Worm (Caenorhabditis elegans) whole organism, L3 larva: ENCODE data around the gene F42F12.14.

ENCODE experiments used
- R02D3.7 ChIP-seq: fragments of 150-350 bp; optimal IDR thresholded peaks from 2 replicates; lab custom pipeline; 2014; ENCODE audit warnings: missing biosample characterization, missing genetic modification characterization
- ZK546.5 ChIP-seq: sonication (generic microtip); optimal IDR thresholded peaks from 2 replicates; lab custom pipeline; 2017; ENCODE audit warnings: missing biosample characterization, missing genetic modification characterization
- aly-2 ChIP-seq: fragments of 150-350 bp; optimal IDR thresholded peaks from 2 replicates; lab custom pipeline; 2014; ENCODE audit warnings: missing biosample characterization, missing genetic modification characterization
- ama-1 ChIP-seq: fragments of 150-350 bp; optimal IDR thresholded peaks from 2 replicates; lab custom pipeline; 2018
- ceh-16 ChIP-seq: sonication (generic microtip); optimal IDR thresholded peaks from 2 replicates; lab custom pipeline; 2017; ENCODE audit warnings: missing biosample characterization, missing genetic modification characterization
- ceh-82 ChIP-seq: fragments of 150-350 bp; optimal IDR thresholded peaks from 2 replicates; lab custom pipeline; 2014; ENCODE audit warnings: missing biosample characterization, missing genetic modification characterization
- ceh-9 ChIP-seq: sonication (generic microtip); optimal IDR thresholded peaks from 2 replicates; lab custom pipeline; 2018; ENCODE audit warnings: missing biosample characterization, missing genetic modification characterization
- daf-12 ChIP-seq: fragments of 150-350 bp; optimal IDR thresholded peaks from 2 replicates; lab custom pipeline; 2014; ENCODE audit warnings: missing biosample characterization, missing genetic modification reagents, missing genetic modification characterization
- egl-27 ChIP-seq: sonication (generic microtip); optimal IDR thresholded peaks from 4 replicates; lab custom pipeline; 2017; ENCODE audit warnings: missing biosample characterization, missing genetic modification reagents, missing genetic modification characterization
- elt-1 ChIP-seq: fragments of 150-350 bp; optimal IDR thresholded peaks from 2 replicates; lab custom pipeline; 2014; ENCODE audit warnings: missing biosample characterization, missing genetic modification characterization
- elt-2 ChIP-seq: sonication (generic microtip); optimal IDR thresholded peaks from 2 replicates; lab custom pipeline; 2016; ENCODE audit warnings: missing genetic modification reagents, mild to moderate bottlenecking, missing genetic modification characterization, missing compliant biosample characterization
- elt-3 ChIP-seq, 3 experiments: fragments of 150-350 bp in 1 of 3; sonication (generic microtip) in 2 of 3; optimal IDR thresholded peaks; 2 replicates in 2 of 3; 4 replicates in 1 of 3; lab custom pipeline; 2014 to 2017; ENCODE audit warnings: missing biosample characterization in 3 of 3, missing genetic modification characterization in 3 of 3
- eor-1 ChIP-seq, 2 experiments: fragments of 150-350 bp; optimal IDR thresholded peaks; 2 replicates each; lab custom pipeline; 2014 to 2018; ENCODE audit warnings: missing biosample characterization in 2 of 2, missing genetic modification characterization in 2 of 2
- fkh-10 ChIP-seq: sonication (generic microtip); optimal IDR thresholded peaks from 2 replicates; lab custom pipeline; 2017; ENCODE audit warnings: missing biosample characterization, missing genetic modification reagents, missing genetic modification characterization
- fkh-2 ChIP-seq: fragments of 150-350 bp; optimal IDR thresholded peaks from 2 replicates; lab custom pipeline; 2014; ENCODE audit warnings: missing biosample characterization, missing genetic modification reagents, missing genetic modification characterization
- fos-1 ChIP-seq: fragments of 150-350 bp; optimal IDR thresholded peaks from 2 replicates; lab custom pipeline; 2014; ENCODE audit warnings: missing biosample characterization, missing genetic modification characterization
- hmg-11 ChIP-seq: sonication (generic microtip); optimal IDR thresholded peaks from 2 replicates; lab custom pipeline; 2016; ENCODE audit warnings: missing genetic modification characterization, missing compliant biosample characterization
- jun-1 ChIP-seq: fragments of 150-350 bp; optimal IDR thresholded peaks from 2 replicates; lab custom pipeline; 2014; ENCODE audit warnings: missing biosample characterization, missing genetic modification reagents, missing genetic modification characterization
- lin-15B ChIP-seq: fragments of 150-350 bp; optimal IDR thresholded peaks from 2 replicates; lab custom pipeline; 2014; ENCODE audit warnings: missing biosample characterization, missing genetic modification characterization
- lin-39 ChIP-seq: fragments of 150-350 bp; optimal IDR thresholded peaks from 2 replicates; lab custom pipeline; 2018; ENCODE audit warnings: missing biosample characterization, missing genetic modification reagents, missing genetic modification characterization
- lsy-12 ChIP-seq: sonication (generic microtip); optimal IDR thresholded peaks from 2 replicates; lab custom pipeline; 2016; ENCODE audit warnings: mild to moderate bottlenecking, missing genetic modification characterization, missing compliant biosample characterization
- mdl-1 ChIP-seq: fragments of 150-350 bp; optimal IDR thresholded peaks from 2 replicates; lab custom pipeline; 2014; ENCODE audit warnings: missing biosample characterization, missing genetic modification characterization
- mml-1 ChIP-seq: fragments of 150-350 bp; sonication (generic microtip); optimal IDR thresholded peaks from 3 replicates; lab custom pipeline; 2014; ENCODE audit warnings: missing biosample characterization, missing genetic modification characterization
- nfya-1 ChIP-seq: sonication (generic microtip); optimal IDR thresholded peaks from 2 replicates; lab custom pipeline; 2017; ENCODE audit warnings: missing genetic modification characterization, mild to moderate bottlenecking, missing compliant biosample characterization, antibody characterized with exemption, moderate library complexity; ENCODE audit not compliant: insufficient read depth
- nhr-11 ChIP-seq: fragments of 150-350 bp; optimal IDR thresholded peaks from 2 replicates; lab custom pipeline; 2014; ENCODE audit warnings: missing biosample characterization, missing genetic modification characterization
- nhr-23 ChIP-seq: fragments of 150-350 bp; optimal IDR thresholded peaks from 2 replicates; lab custom pipeline; 2014; ENCODE audit warnings: missing biosample characterization, missing genetic modification reagents, missing genetic modification characterization
- nhr-237 ChIP-seq: fragments of 150-350 bp; optimal IDR thresholded peaks from 2 replicates; lab custom pipeline; 2014; ENCODE audit warnings: missing biosample characterization, missing genetic modification characterization
- nhr-25 ChIP-seq: sonication (generic microtip); optimal IDR thresholded peaks from 2 replicates; lab custom pipeline; 2017; ENCODE audit warnings: missing biosample characterization, missing genetic modification characterization
- nhr-28 ChIP-seq: fragments of 150-350 bp; optimal IDR thresholded peaks from 2 replicates; lab custom pipeline; 2014; ENCODE audit warnings: missing biosample characterization, missing genetic modification characterization
- nhr-43 ChIP-seq: sonication (generic microtip); optimal IDR thresholded peaks from 2 replicates; lab custom pipeline; 2016; ENCODE audit warnings: mild to moderate bottlenecking, missing genetic modification characterization, missing compliant biosample characterization; ENCODE audit not compliant: poor library complexity, severe bottlenecking
- nhr-67 ChIP-seq: fragments of 150-350 bp; optimal IDR thresholded peaks from 2 replicates; lab custom pipeline; 2014; ENCODE audit warnings: missing biosample characterization, missing genetic modification characterization
- nhr-77 ChIP-seq: fragments of 150-350 bp; optimal IDR thresholded peaks from 2 replicates; lab custom pipeline; 2014; ENCODE audit warnings: missing biosample characterization, missing genetic modification characterization
- pha-4 ChIP-seq: fragments of 150-350 bp; optimal IDR thresholded peaks from 2 replicates; lab custom pipeline; 2014; ENCODE audit warnings: missing biosample characterization, missing genetic modification reagents, missing genetic modification characterization
- pqm-1 ChIP-seq: fragments of 150-350 bp; optimal IDR thresholded peaks from 2 replicates; lab custom pipeline; 2017; ENCODE audit warnings: missing biosample characterization, missing genetic modification characterization, inconsistent platforms
- sea-2 ChIP-seq: fragments of 150-350 bp; sonication (generic microtip); optimal IDR thresholded peaks from 4 replicates; lab custom pipeline; 2014; ENCODE audit warnings: missing biosample characterization, missing genetic modification reagents, missing genetic modification characterization
- skn-1 ChIP-seq: fragments of 150-350 bp; optimal IDR thresholded peaks from 2 replicates; lab custom pipeline; 2014; ENCODE audit warnings: missing biosample characterization, missing genetic modification characterization
- snpc-4 ChIP-seq: fragments of 150-350 bp; optimal IDR thresholded peaks from 2 replicates; lab custom pipeline; 2014; ENCODE audit warnings: missing biosample characterization, missing genetic modification characterization
- tbx-2 ChIP-seq: sonication (generic microtip); optimal IDR thresholded peaks from 2 replicates; lab custom pipeline; 2016; ENCODE audit warnings: mild to moderate bottlenecking, missing genetic modification characterization, missing compliant biosample characterization
- unc-39 ChIP-seq: sonication (generic microtip); optimal IDR thresholded peaks from 4 replicates; lab custom pipeline; 2017; ENCODE audit warnings: missing biosample characterization, missing genetic modification characterization
- unc-62 ChIP-seq: fragments of 150-350 bp; sonication (generic microtip); optimal IDR thresholded peaks from 4 replicates; lab custom pipeline; 2014; ENCODE audit warnings: missing biosample characterization, missing genetic modification reagents, missing genetic modification characterization
- zag-1 ChIP-seq: fragments of 150-350 bp; optimal IDR thresholded peaks from 2 replicates; lab custom pipeline; 2014; ENCODE audit warnings: missing biosample characterization, missing genetic modification characterization
- ztf-11 ChIP-seq: fragments of 150-350 bp; optimal IDR thresholded peaks from 2 replicates; lab custom pipeline; 2014; ENCODE audit warnings: missing biosample characterization, missing genetic modification characterization
- ztf-4 ChIP-seq: fragments of 150-350 bp; optimal IDR thresholded peaks from 2 replicates; lab custom pipeline; 2014; ENCODE audit warnings: missing biosample characterization, missing genetic modification characterization

F42F12.14 gene

DNA sequence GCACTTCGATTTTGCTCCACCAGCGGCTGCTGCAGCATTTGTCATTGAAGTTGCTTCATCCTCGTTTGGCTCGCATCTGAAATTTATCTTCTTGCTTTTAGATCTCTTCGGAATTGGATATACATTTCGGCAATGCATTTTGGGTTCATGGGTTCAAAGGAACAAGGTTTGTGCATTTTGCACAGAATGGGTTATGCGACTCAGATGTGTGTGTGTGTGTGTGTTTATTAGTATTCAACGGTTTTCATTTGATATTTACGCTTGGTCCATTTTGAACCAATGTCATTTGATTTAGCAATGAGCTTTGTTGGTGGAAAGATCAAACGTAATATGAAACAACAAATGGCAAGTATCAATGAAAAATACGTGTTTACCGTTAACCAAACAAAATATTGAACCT lies 27.4 kb downstream of the F42F12.14 start:
- TF ChIP-seq ceh-82 (tag; lab: Kevin White, UChicago) (no peak), eor-1 (tag; optimal IDR thresholded peaks at IDR 0.05; lab: Kevin White, UChicago) (no peak), nhr-11 (no peak), skn-1 (tag; lab: Kevin White, UChicago) (no peak), pqm-1 (tag; lab: Kevin White, UChicago) (no peak), fkh-10 (no peak), nfya-1 (tag; lab: Kevin White, UChicago) (no peak), nhr-28 (tag; lab: Kevin White, UChicago) (no peak), fkh-2 (tag; lab: Kevin White, UChicago) (no peak), zag-1 (tag; lab: Kevin White, UChicago) (no peak), aly-2 (tag; lab: Kevin White, UChicago) (no peak), elt-1 (tag; lab: Kevin White, UChicago) (no peak), tbx-2 (tag; lab: Kevin White, UChicago) (no peak), snpc-4 (tag; lab: Kevin White, UChicago) (no peak), sea-2 (GFP tag; lab: Kevin White, UChicago) (no peak), lsy-12 (tag; lab: Kevin White, UChicago) (no peak)
- TF ChIP-seq, all 47 proteins: peak for 0

DNA sequence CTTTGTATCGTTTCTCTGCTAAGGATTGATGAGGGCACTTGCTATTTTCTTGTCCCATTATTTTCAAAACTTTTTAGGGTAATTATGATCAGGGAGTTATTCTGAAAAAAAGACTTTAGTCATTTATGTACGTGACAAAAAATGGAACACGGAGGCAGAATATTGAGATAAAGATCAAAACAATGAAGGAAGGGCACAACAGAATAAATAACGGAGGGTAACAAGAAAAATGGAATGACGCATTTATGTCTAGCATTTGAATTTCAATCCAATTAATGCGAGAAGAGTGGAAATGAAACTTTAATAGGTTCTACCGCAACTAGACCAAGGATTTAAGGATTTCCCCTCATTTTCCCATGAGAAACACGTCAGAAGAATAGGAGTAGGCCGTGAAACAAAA lies 29.9 kb downstream of the F42F12.14 start, which contains the start of gene glb-13:
Gene glb-13 (minus strand): TSS at position 101 of the 400 bp plus-strand sequence.
- no peak for TF ChIP-seq daf-12
- TF ChIP-seq aly-2 (tag; lab: Kevin White, UChicago) = no peak
- TF ChIP-seq fos-1 (tag; lab: Kevin White, UChicago) = no peak
- TF ChIP-seq, all 47 proteins: peak for 0

DNA sequence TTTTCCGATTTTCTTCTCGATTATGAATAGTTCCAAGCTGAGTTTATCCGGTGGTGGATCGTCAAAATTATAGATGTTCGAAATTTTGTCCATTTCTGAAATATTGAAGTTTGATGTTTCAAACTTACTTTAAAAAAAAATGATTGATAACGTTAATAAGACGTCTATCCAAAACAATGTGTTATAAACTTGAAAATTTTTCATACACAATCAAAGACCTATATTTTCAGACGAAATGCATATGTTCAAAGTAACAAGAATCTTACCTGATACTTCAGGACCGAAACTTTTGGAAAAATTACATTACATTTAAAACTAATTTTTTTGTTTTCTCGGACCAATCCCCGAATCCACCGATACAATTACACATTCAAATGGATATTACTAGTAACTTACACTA lies 43.0 kb downstream of the F42F12.14 start, which contains the start of gene nekl-3:
Gene nekl-3 (minus strand): TSS at position 101 of the 400 bp plus-strand sequence.
- TF ChIP-seq ztf-11 = no peak
- no peak for TF ChIP-seq mdl-1 (tag; lab: Kevin White, UChicago)
- TF ChIP-seq ceh-16 (tag; lab: Kevin White, UChicago) = no peak
- no peak for TF ChIP-seq aly-2 (tag; lab: Kevin White, UChicago)
- no peak for TF ChIP-seq mml-1 (tag; lab: Kevin White, UChicago)
- TF ChIP-seq ztf-4 (tag; lab: Kevin White, UChicago) = no peak
- TF ChIP-seq nhr-28 (tag; lab: Kevin White, UChicago) = no peak
- TF ChIP-seq pha-4 (tag; lab: Kevin White, UChicago) = no peak
- TF ChIP-seq fkh-2 (tag; lab: Kevin White, UChicago) = no peak
- TF ChIP-seq nhr-67 (tag; lab: Kevin White, UChicago) = no peak
- no peak for TF ChIP-seq nhr-43 (tag; lab: Kevin White, UChicago)
- TF ChIP-seq R02D3.7 = no peak
- TF ChIP-seq elt-1 (tag; lab: Kevin White, UChicago) = no peak
- TF ChIP-seq lin-15B (tag; lab: Kevin White, UChicago) = no peak
- no peak for TF ChIP-seq elt-2
- TF ChIP-seq nhr-77 (tag; lab: Kevin White, UChicago) = no peak
- TF ChIP-seq zag-1 (tag; lab: Kevin White, UChicago) = no peak
- TF ChIP-seq ama-1 (lab: Kevin White, UChicago) = no peak

ce11 chrX:12393786-12394308 lies 45.4 kb downstream of the F42F12.14 start, which contains the start of gene F17E5.2:
Gene F17E5.2, plus strand, starts transcription at chrX:12394258.
- TF ChIP-seq nhr-25 (tag; lab: Kevin White, UChicago) (peak; percentile 99), nhr-43 (tag; lab: Kevin White, UChicago) (peak; percentile 87), lin-39 (tag; lab: Kevin White, UChicago) (peak; percentile 97), daf-12 (no peak), elt-3 (tag; optimal IDR thresholded peaks at IDR 0.05; lab: Kevin White, UChicago) (peak in 2 of 3 experiments; percentile 65 to 76), mdl-1 (tag; lab: Kevin White, UChicago) (no peak), unc-62 (GFP tag; lab: Kevin White, UChicago) (peak; percentile 20), jun-1 (tag; lab: Kevin White, UChicago) (peak; percentile 85), eor-1 (tag; optimal IDR thresholded peaks at IDR 0.05; lab: Kevin White, UChicago) (no peak), egl-27 (tag; lab: Kevin White, UChicago) (peak; percentile 59), aly-2 (tag; lab: Kevin White, UChicago) (no peak), unc-39 (no peak), snpc-4 (tag; lab: Kevin White, UChicago) (peak; percentile 92), R02D3.7 (peak; percentile 59), nhr-237 (no peak), skn-1 (tag; lab: Kevin White, UChicago) (peak; percentile 79), fos-1 (tag; lab: Kevin White, UChicago) (no peak), nhr-28 (tag; lab: Kevin White, UChicago) (no peak), pha-4 (tag; lab: Kevin White, UChicago) (peak; percentile 97), lsy-12 (tag; lab: Kevin White, UChicago) (peak; percentile 86), hmg-11 (tag; lab: Kevin White, UChicago) (peak; percentile 96), sea-2 (GFP tag; lab: Kevin White, UChicago) (peak; percentile 10), pqm-1 (tag; lab: Kevin White, UChicago) (peak; percentile 65), mml-1 (tag; lab: Kevin White, UChicago) (no peak), ztf-11 (no peak), zag-1 (tag; lab: Kevin White, UChicago) (no peak), nhr-23 (peak; percentile 97), fkh-2 (tag; lab: Kevin White, UChicago) (no peak), nfya-1 (tag; lab: Kevin White, UChicago) (peak; percentile 92), lin-15B (tag; lab: Kevin White, UChicago) (peak; percentile 80), ceh-9 (no peak), nhr-67 (tag; lab: Kevin White, UChicago) (no peak), ZK546.5 (tag; lab: Kevin White, UChicago) (no peak)
